Fruit fly (Drosophila melanogaster): ENCODE data around the gene Pus1.

Gene Pus1

dm6 chr3R:20542283-20543144, 50.0 kb downstream of the Pus1 start (continued):
- no peak for TF ChIP-seq usp (GFP tag; optimal IDR thresholded peaks at IDR 0.05)
- no peak; the same call in 1 of the 2 replicates for TF ChIP-seq ap (GFP tag; IDR thresholded peaks at IDR 0.05)
- TF ChIP-seq CG34376 (GFP tag; optimal IDR thresholded peaks at IDR 0.05) = no peak
- TF ChIP-seq Jarid2 (GFP tag; optimal IDR thresholded peaks at IDR 0.05) = no peak
- TF ChIP-seq tap (tag; optimal IDR thresholded peaks at IDR 0.05) = peak; percentile 41
- peak; percentile 34 for TF ChIP-seq Six4 (GFP tag; optimal IDR thresholded peaks at IDR 0.05)
- no peak for TF ChIP-seq Hr39 (optimal IDR thresholded peaks at IDR 0.05)
- TF ChIP-seq CG11456 (GFP tag; IDR thresholded peaks at IDR 0.05) = no peak
- TF ChIP-seq hth (optimal IDR thresholded peaks at IDR 0.05) = no peak
- no peak for TF ChIP-seq corto (GFP tag; optimal IDR thresholded peaks at IDR 0.05)
- TF ChIP-seq kay (GFP tag; optimal IDR thresholded peaks at IDR 0.05) = peak; percentile 20
- peak; percentile 68 for TF ChIP-seq gsb-n (tag; optimal IDR thresholded peaks at IDR 0.05)
- TF ChIP-seq cato (GFP tag; optimal IDR thresholded peaks at IDR 0.05; ENCODE audit: borderline replicate concordance) = no peak
- peak; percentile 84 for TF ChIP-seq sens (GFP tag)
- TF ChIP-seq CG8924 (tag; optimal IDR thresholded peaks at IDR 0.05) = peak; percentile 39
- TF ChIP-seq CG12155 (GFP tag; optimal IDR thresholded peaks at IDR 0.05) = no peak
- TF ChIP-seq HLH3B (GFP tag; IDR thresholded peaks at IDR 0.05) = peak; percentile 49; the same call in 1 of the 2 replicates
- TF ChIP-seq luna (GFP tag; optimal IDR thresholded peaks at IDR 0.05) = no peak
- TF ChIP-seq CG14710 (tag; optimal IDR thresholded peaks at IDR 0.05) = peak; percentile 63
- TF ChIP-seq Elba2 (GFP tag; optimal IDR thresholded peaks at IDR 0.05) = no peak
- no peak for TF ChIP-seq pan (optimal IDR thresholded peaks at IDR 0.05)
- TF ChIP-seq pan (GFP tag; optimal IDR thresholded peaks at IDR 0.05 in 1 of 2, IDR thresholded peaks at IDR 0.05 in 1 of 2) = no peak
- peak; percentile 16 for TF ChIP-seq CG8281 (tag; optimal IDR thresholded peaks at IDR 0.05)
- TF ChIP-seq Xrp1 (GFP tag; IDR thresholded peaks at IDR 0.05) = peak; percentile 74
- no peak for TF ChIP-seq stwl (tag; optimal IDR thresholded peaks at IDR 0.05)
- no peak; the same call in 1 of the 2 replicates for TF ChIP-seq CG31441 (GFP tag; IDR thresholded peaks at IDR 0.05)
- TF ChIP-seq CG5245 (GFP tag; optimal IDR thresholded peaks at IDR 0.05) = no peak
- no peak for TF ChIP-seq inv (GFP tag; IDR thresholded peaks at IDR 0.05; ENCODE audit: partially characterized antibody)
- TF ChIP-seq CG4404 (GFP tag; IDR thresholded peaks at IDR 0.05) = no peak
- TF ChIP-seq CG12236 (GFP tag; optimal IDR thresholded peaks at IDR 0.05) = peak; percentile 4
- no peak for TF ChIP-seq CG16863 (GFP tag; optimal IDR thresholded peaks at IDR 0.05)
- TF ChIP-seq HmgD (GFP tag; optimal IDR thresholded peaks at IDR 0.05) = no peak
- TF ChIP-seq repo (GFP tag; optimal IDR thresholded peaks at IDR 0.05) = no peak
- TF ChIP-seq CG3847 (GFP tag; IDR thresholded peaks at IDR 0.05) = no peak
- peak; percentile 64 for TF ChIP-seq CG10209 (GFP tag; optimal IDR thresholded peaks at IDR 0.05)
- peak; percentile 13 for TF ChIP-seq CG6854 (GFP tag; optimal IDR thresholded peaks at IDR 0.05)
- TF ChIP-seq bowl (GFP tag; IDR thresholded peaks at IDR 0.05) = no peak
- TF ChIP-seq rib (GFP tag; IDR thresholded peaks at IDR 0.05) = no peak
- peak; percentile 75 for TF ChIP-seq fd102C (GFP tag; optimal IDR thresholded peaks at IDR 0.05)
- TF ChIP-seq CG9876 (GFP tag; optimal IDR thresholded peaks at IDR 0.05) = no peak
- no peak for TF ChIP-seq CG4730 (GFP tag; IDR thresholded peaks at IDR 0.05)
- no peak; the same call in 1 of the 2 replicates for TF ChIP-seq seq (GFP tag; IDR thresholded peaks at IDR 0.05)
- TF ChIP-seq Eip74EF (GFP tag; optimal IDR thresholded peaks at IDR 0.05) = peak in 1 of 2 experiments; percentile 19
- no peak for TF ChIP-seq nau (GFP tag; optimal IDR thresholded peaks at IDR 0.05)
- TF ChIP-seq E2f1 (GFP tag; IDR thresholded peaks at IDR 0.05) = no peak
- no peak for TF ChIP-seq pita (GFP tag; optimal IDR thresholded peaks at IDR 0.05)
- TF ChIP-seq Nf-YA (GFP tag; IDR thresholded peaks at IDR 0.05) = no peak
- TF ChIP-seq grau (tag; optimal IDR thresholded peaks at IDR 0.05) = peak; percentile 3
- no peak for TF ChIP-seq NfI (GFP tag; optimal IDR thresholded peaks at IDR 0.05)
- no peak for TF ChIP-seq caup (GFP tag; optimal IDR thresholded peaks at IDR 0.05; ENCODE audit: severe bottlenecking)

Data from whole organism, embryonic.